Fruit fly (Drosophila melanogaster): Measurements from ENCODE around the gene CG7546.

The CG7546 gene

dm6 chr3L:7544639-7545183, 33.9 kb downstream of the CG7546 start:
- TF ChIP-seq psq (GFP tag; optimal IDR thresholded peaks at IDR 0.05) (no peak), GATAd (GFP tag; optimal IDR thresholded peaks at IDR 0.05) (no peak), tai (GFP tag; optimal IDR thresholded peaks at IDR 0.05) (no peak), rgr (GFP tag; optimal IDR thresholded peaks at IDR 0.05) (no peak), Myc (optimal IDR thresholded peaks at IDR 0.05) (no peak), usp (GFP tag; optimal IDR thresholded peaks at IDR 0.05) (no peak)

DNA sequence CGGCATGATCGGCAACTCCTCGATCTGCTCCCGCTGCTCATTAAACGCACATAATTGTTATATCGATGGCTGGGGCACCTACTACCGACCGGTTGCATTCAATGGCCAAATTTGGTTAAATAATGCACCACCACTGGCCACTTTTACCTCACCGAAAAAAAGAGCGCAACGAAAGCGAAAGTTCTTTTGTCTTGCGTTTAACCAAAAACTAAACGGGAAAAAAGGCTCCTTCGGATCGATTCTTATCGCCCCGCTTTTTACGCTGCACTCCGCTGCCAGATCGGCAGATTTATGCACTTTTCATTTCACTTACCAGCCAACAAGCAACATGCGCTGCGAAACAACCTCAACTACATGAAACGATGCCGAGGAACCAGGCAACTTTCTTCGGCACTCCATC, 34.8 kb downstream of the CG7546 start:
- no peak for TF ChIP-seq fru (GFP tag; optimal IDR thresholded peaks at IDR 0.05)
- TF ChIP-seq Hr78 (GFP tag; optimal IDR thresholded peaks at IDR 0.05) = no peak
- TF ChIP-seq lola (GFP tag; optimal IDR thresholded peaks at IDR 0.05) = no peak
- no peak for TF ChIP-seq h (GFP tag; optimal IDR thresholded peaks at IDR 0.05)
- no peak for TF ChIP-seq foxo (GFP tag; optimal IDR thresholded peaks at IDR 0.05)
- TF ChIP-seq br (GFP tag; optimal IDR thresholded peaks at IDR 0.05) = no peak
- TF ChIP-seq usp (GFP tag; optimal IDR thresholded peaks at IDR 0.05) = no peak
- TF ChIP-seq psq (GFP tag; optimal IDR thresholded peaks at IDR 0.05) = no peak
- TF ChIP-seq CG9705 (GFP tag; optimal IDR thresholded peaks at IDR 0.05) = no peak
- TF ChIP-seq Vsx2 (GFP tag; optimal IDR thresholded peaks at IDR 0.05; ENCODE audit: partially characterized antibody) = no peak
- TF ChIP-seq Hr83 (GFP tag; optimal IDR thresholded peaks at IDR 0.05; ENCODE audit: poor library complexity, severe bottlenecking) = no peak
- no peak for TF ChIP-seq Jra (GFP tag; optimal IDR thresholded peaks at IDR 0.05)

dm6 chr3L:7550225-7550624, 39.4 kb downstream of the CG7546 start:
- TF ChIP-seq Hr83 (GFP tag; optimal IDR thresholded peaks at IDR 0.05; ENCODE audit: poor library complexity, severe bottlenecking) = no peak
- no peak for TF ChIP-seq Rel (GFP tag; optimal IDR thresholded peaks at IDR 0.05)
- TF ChIP-seq Rel (tag; optimal IDR thresholded peaks at IDR 0.05) = no peak
- no peak for TF ChIP-seq brk (GFP tag; optimal IDR thresholded peaks at IDR 0.05)
- no peak for TF ChIP-seq Dif (GFP tag; optimal IDR thresholded peaks at IDR 0.05; ENCODE audit: partially characterized antibody)
- TF ChIP-seq CG9705 (GFP tag; optimal IDR thresholded peaks at IDR 0.05) = no peak
- no peak for TF ChIP-seq GATAd (GFP tag; optimal IDR thresholded peaks at IDR 0.05)

DNA sequence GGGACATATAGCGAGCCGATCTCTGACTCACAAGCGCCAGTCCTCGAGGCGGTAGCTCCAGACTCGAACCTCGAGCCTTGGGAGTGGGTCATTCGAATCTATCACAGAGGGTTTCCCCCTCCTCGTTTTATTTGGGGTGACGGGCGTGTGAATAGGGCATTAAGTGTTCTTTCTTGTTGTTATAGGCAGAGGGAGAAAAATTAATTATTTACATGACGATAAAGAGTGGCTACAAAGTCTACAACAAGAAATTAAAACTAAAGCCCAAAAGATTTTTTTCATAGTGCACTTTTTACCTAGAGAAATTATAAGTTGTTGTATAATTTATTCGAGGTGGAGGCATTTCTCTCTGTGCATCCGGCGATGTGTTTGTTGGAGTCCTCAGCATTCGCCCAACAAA, 41.7 kb downstream of the CG7546 start:
- TF ChIP-seq Abd-B (GFP tag; optimal IDR thresholded peaks at IDR 0.05) (no peak), Dfd (GFP tag; optimal IDR thresholded peaks at IDR 0.05) (no peak), dsf (GFP tag; optimal IDR thresholded peaks at IDR 0.05; ENCODE audit: borderline replicate concordance) (no peak), br (GFP tag; optimal IDR thresholded peaks at IDR 0.05) (no peak), CG9705 (GFP tag; optimal IDR thresholded peaks at IDR 0.05) (no peak), dmrt93B (GFP tag; optimal IDR thresholded peaks at IDR 0.05) (no peak), CG32264 (GFP tag; optimal IDR thresholded peaks at IDR 0.05) (no peak), psq (GFP tag; optimal IDR thresholded peaks at IDR 0.05) (no peak), lola (GFP tag; optimal IDR thresholded peaks at IDR 0.05) (no peak), usp (GFP tag; optimal IDR thresholded peaks at IDR 0.05) (no peak), N (GFP tag; optimal IDR thresholded peaks at IDR 0.05) (no peak), Myc (optimal IDR thresholded peaks at IDR 0.05) (no peak), rgr (GFP tag; optimal IDR thresholded peaks at IDR 0.05) (no peak), Hnf4 (GFP tag; optimal IDR thresholded peaks at IDR 0.05) (no peak), Hr83 (GFP tag; optimal IDR thresholded peaks at IDR 0.05; ENCODE audit: poor library complexity, severe bottlenecking) (no peak), Mio (GFP tag; optimal IDR thresholded peaks at IDR 0.05) (no peak)

DNA sequence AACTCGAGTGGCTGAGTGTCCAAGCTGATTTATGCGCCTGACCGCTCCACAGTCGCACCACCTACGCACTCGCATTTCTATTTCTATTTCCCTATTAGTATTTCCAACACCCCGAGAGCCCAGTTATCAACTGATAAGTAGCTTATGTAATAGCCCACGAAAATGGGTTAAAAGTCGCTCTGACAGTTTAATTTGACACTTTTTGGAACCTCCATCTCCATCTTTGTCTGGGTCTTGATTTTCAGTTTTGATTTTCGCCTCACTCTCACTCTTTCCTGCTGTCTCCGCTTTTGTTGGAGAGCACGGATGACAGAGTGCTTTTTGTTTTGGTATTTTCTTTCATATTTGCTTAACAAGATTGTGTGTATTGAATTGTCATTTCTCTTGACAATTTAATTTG, 42.3 kb downstream of the CG7546 start:
- TF ChIP-seq woc (GFP tag; optimal IDR thresholded peaks at IDR 0.05) (no peak), brk (GFP tag; optimal IDR thresholded peaks at IDR 0.05) (no peak), Rel (GFP tag; optimal IDR thresholded peaks at IDR 0.05) (no peak), Rel (tag; optimal IDR thresholded peaks at IDR 0.05) (no peak), h (GFP tag; optimal IDR thresholded peaks at IDR 0.05) (no peak), dsf (GFP tag; optimal IDR thresholded peaks at IDR 0.05; ENCODE audit: borderline replicate concordance) (no peak), Dfd (GFP tag; optimal IDR thresholded peaks at IDR 0.05) (no peak), dmrt93B (GFP tag; optimal IDR thresholded peaks at IDR 0.05) (no peak), dl (GFP tag; optimal IDR thresholded peaks at IDR 0.05; ENCODE audit: insufficient read depth in 1 of 2, partially characterized antibody in 2 of 2) (no peak), N (GFP tag; optimal IDR thresholded peaks at IDR 0.05) (no peak), jim (GFP tag; optimal IDR thresholded peaks at IDR 0.05) (no peak), psq (GFP tag; optimal IDR thresholded peaks at IDR 0.05) (no peak), Vsx2 (GFP tag; optimal IDR thresholded peaks at IDR 0.05; ENCODE audit: partially characterized antibody) (no peak), CG32264 (GFP tag; optimal IDR thresholded peaks at IDR 0.05) (no peak), Hr78 (GFP tag; optimal IDR thresholded peaks at IDR 0.05) (no peak), pan (optimal IDR thresholded peaks at IDR 0.05) (no peak), HLH106 (tag; optimal IDR thresholded peaks at IDR 0.05) (no peak), Jra (GFP tag; optimal IDR thresholded peaks at IDR 0.05) (no peak), Sp1 (GFP tag; optimal IDR thresholded peaks at IDR 0.05) (no peak), Hnf4 (GFP tag; optimal IDR thresholded peaks at IDR 0.05) (no peak)

Data from whole organism, wandering third instar larva.